Worm (Caenorhabditis elegans) whole organism, mixed stage, embryonic: Measurements from ENCODE around the gene mig-38.

Experiments used
- ceh-83 ChIP-seq: fragments of 200-800 bp; sonication (Bioruptor generic); optimal IDR thresholded peaks from 2 replicates; lab custom pipeline; 2018; ENCODE audit warnings: mild to moderate bottlenecking, missing genetic modification characterization, missing compliant biosample characterization
- drap-1 ChIP-seq: fragments of 200-800 bp; sonication (Bioruptor generic); optimal IDR thresholded peaks from 3 replicates; lab custom pipeline; 2018; ENCODE audit warnings: mild to moderate bottlenecking, missing genetic modification characterization, missing compliant biosample characterization
- elt-3 ChIP-seq: fragments of 150-350 bp; optimal IDR thresholded peaks from 2 replicates; lab custom pipeline; 2014; ENCODE audit warnings: missing biosample characterization, missing genetic modification characterization
- nhr-237 ChIP-seq: fragments of 150-350 bp; optimal IDR thresholded peaks from 2 replicates; lab custom pipeline; 2014; ENCODE audit warnings: missing biosample characterization, missing genetic modification characterization
- snpc-4 ChIP-seq: fragments of 150-350 bp; optimal IDR thresholded peaks from 2 replicates; lab custom pipeline; 2014; ENCODE audit warnings: missing biosample characterization, missing genetic modification characterization
- unc-120 ChIP-seq: sonication (generic microtip); optimal IDR thresholded peaks from 2 replicates; lab custom pipeline; 2017; ENCODE audit warnings: missing genetic modification characterization, missing compliant biosample characterization; ENCODE audit not compliant: poor library complexity, severe bottlenecking
- ztf-11 ChIP-seq: fragments of 150-350 bp; optimal IDR thresholded peaks from 2 replicates; lab custom pipeline; 2014; ENCODE audit warnings: missing biosample characterization, missing genetic modification characterization

- TF ChIP-seq snpc-4 (tag; lab: Kevin White, UChicago) (no peak), nhr-237 (tag; lab: Kevin White, UChicago) (no peak), elt-3 (tag; lab: Kevin White, UChicago) (no peak), drap-1 (no peak), unc-120 (tag; lab: Kevin White, UChicago) (no peak), ceh-83 (GFP tag; lab: Kevin White, UChicago) (no peak), ztf-11 (tag; lab: Kevin White, UChicago) (no peak)
Observed at ce11 chrIV:11563090-11563489, 31.0 kb upstream of the mig-38 start.
